Worm (Caenorhabditis elegans) whole organism, L4/young adult: ENCODE data around the gene W04G3.5.

Source experiments
- dao-5 ChIP-seq: sonication (generic microtip); optimal IDR thresholded peaks from 2 replicates; lab custom pipeline; 2016; ENCODE audit warnings: missing genotype, missing genetic modification characterization, moderate library complexity, missing compliant biosample characterization
- him-1 ChIP-seq: sonication (generic microtip); optimal IDR thresholded peaks from 2 replicates; lab custom pipeline; 2016; ENCODE audit warnings: missing genotype, missing genetic modification reagents, missing genetic modification characterization, missing compliant biosample characterization

- peak; percentile 54 for TF ChIP-seq him-1 (tag; lab: Kevin White, UChicago)
- TF ChIP-seq dao-5, result no peak
Observed at ce11 chrX:11034430-11035117, 38.9 kb upstream of the W04G3.5 start.
